Fruit fly (Drosophila melanogaster) whole organism, wandering third instar larva: ENCODE data around the gene CG15169.

Source experiments
- Abd-B ChIP-seq: fragments of >200 bp; optimal IDR thresholded peaks from 2 replicates; lab custom pipeline; 2017; ENCODE audit warnings: missing biosample characterization, missing genetic modification characterization
- CG9705 ChIP-seq: fragments of 200-800 bp; sonication (Bioruptor generic); optimal IDR thresholded peaks from 2 replicates; lab custom pipeline; 2018; ENCODE audit warnings: missing biosample characterization, mild to moderate bottlenecking, missing genetic modification characterization
- GATAd ChIP-seq: sonication (Bioruptor generic); optimal IDR thresholded peaks from 2 replicates; lab custom pipeline; 2016; ENCODE audit warnings: missing biosample characterization, missing genetic modification characterization
- Hr78 ChIP-seq: fragments of >200 bp; optimal IDR thresholded peaks from 2 replicates; lab custom pipeline; 2017; ENCODE audit warnings: missing biosample characterization, missing genetic modification characterization
- Hr83 ChIP-seq: fragments of 200-300 bp; sonication (Bioruptor generic); optimal IDR thresholded peaks from 2 replicates; lab custom pipeline; 2016; ENCODE audit warnings: missing biosample characterization, mild to moderate bottlenecking, missing genetic modification characterization, moderate library complexity; ENCODE audit not compliant: poor library complexity, severe bottlenecking
- Jra ChIP-seq: sonication (Bioruptor generic); optimal IDR thresholded peaks from 2 replicates; lab custom pipeline; 2016; ENCODE audit warnings: missing biosample characterization, missing genetic modification characterization
- psq ChIP-seq: fragments of 200-800 bp; sonication (Bioruptor generic); optimal IDR thresholded peaks from 3 replicates; lab custom pipeline; 2017; ENCODE audit warnings: missing biosample characterization, mild to moderate bottlenecking, missing genetic modification characterization, moderate library complexity
- usp ChIP-seq: fragments of >200 bp; optimal IDR thresholded peaks from 2 replicates; lab custom pipeline; 2017; ENCODE audit warnings: missing biosample characterization, missing genetic modification characterization

- no peak for TF ChIP-seq Hr78 (GFP tag; lab: Kevin White, UChicago)
- no peak for TF ChIP-seq GATAd (GFP tag; lab: Kevin White, UChicago)
- no peak for TF ChIP-seq psq (GFP tag; lab: Kevin White, UChicago)
- TF ChIP-seq Abd-B: no peak
- no peak for TF ChIP-seq usp
- TF ChIP-seq Jra (GFP tag; lab: Kevin White, UChicago): peak; percentile 10
- TF ChIP-seq CG9705: no peak
- TF ChIP-seq Hr83 (GFP tag; lab: Kevin White, UChicago): peak; percentile 26
Measured at dm6 chr2L:19034213-19034929, 43.6 kb downstream of the CG15169 start, which contains the start of the genes mib2 and CG31800.
